Worm (Caenorhabditis elegans): ENCODE results near the gene dod-23.
A peak's percentile ranks its signal among the peaks of the same experiment; 100 is the strongest.

The dod-23 gene

DNA sequence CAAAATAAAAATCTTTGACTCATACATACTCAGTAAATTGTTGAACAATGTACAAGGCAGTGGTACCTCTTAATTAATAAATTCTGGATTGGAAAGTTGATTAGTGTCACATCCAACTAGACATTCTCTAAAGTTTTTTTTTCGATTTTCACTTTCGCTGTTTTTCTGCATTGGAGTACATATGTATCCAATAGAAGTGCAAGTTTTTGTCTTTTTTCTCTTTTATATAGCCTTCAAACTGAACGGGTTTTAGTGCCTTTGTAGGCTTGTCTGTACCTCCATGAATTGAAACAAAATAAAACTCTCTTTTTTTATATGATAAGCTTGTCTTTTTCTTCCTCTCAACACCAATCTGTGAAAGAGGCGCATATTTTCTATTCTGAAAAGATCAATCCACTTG lies 18.8 kb downstream of the dod-23 start:
- peak; percentile 44 for TF ChIP-seq nhr-28 (tag; optimal IDR thresholded peaks at IDR 0.05)
- no peak for TF ChIP-seq ceh-44 (GFP tag; IDR thresholded peaks at IDR 0.05)
- TF ChIP-seq mdl-1 (tag; optimal IDR thresholded peaks at IDR 0.05), result peak in 1 of 2 experiments; percentile 17
- no peak for TF ChIP-seq ces-1 (GFP tag; optimal IDR thresholded peaks at IDR 0.05)
- no peak for TF ChIP-seq hlh-30 (tag; optimal IDR thresholded peaks at IDR 0.05; ENCODE audit: insufficient read depth)
- no peak for TF ChIP-seq mes-2 (tag; optimal IDR thresholded peaks at IDR 0.05; ENCODE audit: poor library complexity, severe bottlenecking)
- TF ChIP-seq daf-8 (GFP tag; IDR thresholded peaks at IDR 0.05), result no peak
- TF ChIP-seq ztf-11 (tag; optimal IDR thresholded peaks at IDR 0.05), result no peak
- TF ChIP-seq nhr-48 (tag; optimal IDR thresholded peaks at IDR 0.05), result peak; percentile 85
- no peak for TF ChIP-seq duxl-1 (tag; optimal IDR thresholded peaks at IDR 0.05; ENCODE audit: poor library complexity)
- peak; percentile 1 for TF ChIP-seq hlh-11 (tag; optimal IDR thresholded peaks at IDR 0.05)

- peak in 1 of 2 experiments; percentile 94 for TF ChIP-seq unc-62 (GFP tag; optimal IDR thresholded peaks at IDR 0.05 in 1 of 2)
- no peak for TF ChIP-seq unc-62 (tag; optimal IDR thresholded peaks at IDR 0.05)
- TF ChIP-seq ceh-32 (tag; optimal IDR thresholded peaks at IDR 0.05; ENCODE audit: poor library complexity), result no peak
Observed at ce11 chrII:8377722-8378121, 21.2 kb downstream of the dod-23 start.

DNA sequence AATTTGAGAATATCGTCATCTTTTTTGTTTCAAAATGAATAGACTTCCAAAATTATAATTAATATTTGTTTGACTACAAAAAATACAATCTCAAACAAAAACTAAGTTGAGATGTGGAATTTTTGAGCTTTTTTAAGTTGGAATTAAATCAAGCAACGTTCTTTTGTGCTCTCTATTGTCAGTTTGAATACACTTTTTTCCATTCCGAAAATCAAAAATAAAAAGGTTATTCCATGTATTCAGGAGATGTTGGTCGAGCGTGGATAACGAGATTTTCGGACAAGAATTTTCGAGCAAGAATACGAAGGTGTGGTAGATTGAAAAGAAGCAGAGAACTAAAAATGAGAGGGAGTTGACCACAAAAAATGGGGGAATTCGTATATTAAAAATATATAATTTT lies 28.8 kb downstream of the dod-23 start:
- TF ChIP-seq fkh-10 (GFP tag; optimal IDR thresholded peaks at IDR 0.05), result peak; percentile 58
- TF ChIP-seq nhr-48 (tag; optimal IDR thresholded peaks at IDR 0.05), result no peak

DNA sequence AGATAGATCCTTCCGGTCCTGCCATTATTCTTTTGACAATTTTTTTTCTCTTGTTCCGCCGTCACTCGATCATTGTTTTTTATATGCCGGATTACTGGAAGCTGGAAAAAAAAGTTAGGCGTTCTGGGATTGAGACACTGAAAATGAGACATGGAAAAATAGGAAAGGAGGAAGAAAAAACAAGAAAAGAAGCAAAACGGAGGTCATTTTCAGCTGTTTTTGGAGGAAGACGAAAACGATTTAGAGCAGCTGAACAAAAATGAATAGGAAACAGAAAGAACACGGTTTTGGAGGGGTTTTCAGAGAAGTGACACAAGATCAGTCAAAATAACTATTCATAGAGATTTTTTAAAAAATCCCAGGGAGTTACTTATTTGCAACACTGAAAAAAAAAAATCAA lies 29.9 kb downstream of the dod-23 start, which contains the start of gene amt-3:
Gene amt-3, minus strand, starts transcription at position 101 of the 400 bp plus-strand sequence.
- TF ChIP-seq spr-1 (tag; optimal IDR thresholded peaks at IDR 0.05) (no peak), mdt-29 (GFP tag; IDR thresholded peaks at IDR 0.05) (no peak), arid-1 (GFP tag; conservative IDR thresholded peaks at IDR 0.05) (no peak), dmd-8 (GFP tag; IDR thresholded peaks at IDR 0.05) (no peak), aha-1 (tag) (no peak), set-16 (GFP tag; IDR thresholded peaks at IDR 0.05) (no peak)

DNA sequence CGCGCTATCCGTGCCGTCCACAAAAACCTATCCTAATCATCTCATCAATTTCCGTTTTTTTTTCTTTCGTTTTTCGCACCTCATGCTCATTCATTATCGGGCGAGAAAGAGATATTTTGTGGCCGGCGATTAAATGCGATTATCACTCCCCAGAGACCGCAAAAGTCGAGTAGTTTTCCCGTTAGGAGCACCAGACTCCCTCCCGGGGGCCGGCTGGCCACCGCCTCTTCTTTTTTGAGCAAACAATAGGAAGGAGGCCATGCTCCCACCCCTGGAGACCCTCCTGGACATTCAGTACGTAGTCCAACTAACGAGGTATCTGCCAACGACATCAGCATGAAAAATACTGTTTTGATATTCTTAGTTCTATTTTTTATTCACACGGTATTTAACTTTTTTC lies 38.5 kb downstream of the dod-23 start, which contains the start of gene M195.2:
Gene M195.2, plus strand, starts transcription at position 301 of the 400 bp plus-strand sequence.
- TF ChIP-seq unc-62 (GFP tag; optimal IDR thresholded peaks at IDR 0.05 in 1 of 2) (peak in 1 of 2 experiments; percentile 60), unc-62 (tag; optimal IDR thresholded peaks at IDR 0.05) (no peak), nhr-6 (tag; optimal IDR thresholded peaks at IDR 0.05) (no peak)

DNA sequence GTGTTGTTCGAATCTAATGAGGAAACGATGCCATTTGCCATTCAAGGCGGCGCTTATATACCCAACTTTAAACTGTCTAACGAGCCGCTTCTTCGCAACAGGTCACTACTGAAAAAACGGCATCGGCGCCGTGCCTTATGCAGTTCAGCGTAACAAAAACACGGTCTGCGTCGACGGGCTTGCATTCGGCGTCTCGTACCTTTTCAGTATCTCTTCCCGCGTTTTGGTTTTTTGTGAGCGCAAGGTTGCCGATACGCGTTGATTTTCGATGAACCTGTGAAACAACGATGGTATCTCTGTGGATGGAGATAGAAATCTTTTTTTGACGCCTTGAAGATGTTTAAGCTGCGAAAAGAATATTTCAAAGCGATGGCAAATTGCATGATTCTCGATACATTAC lies 39.6 kb downstream of the dod-23 start, which contains the start of gene col-77:
Gene col-77, minus strand, starts transcription at position 32 of the 400 bp plus-strand sequence.
- peak; percentile 48 for TF ChIP-seq hlh-11 (tag; optimal IDR thresholded peaks at IDR 0.05)
- no peak for TF ChIP-seq zag-1 (tag; optimal IDR thresholded peaks at IDR 0.05)
- TF ChIP-seq mxl-3 (GFP tag; optimal IDR thresholded peaks at IDR 0.05), result peak; percentile 78
- no peak for TF ChIP-seq F37D6.2 (tag; optimal IDR thresholded peaks at IDR 0.05)
- TF ChIP-seq daf-19 (GFP tag; conservative IDR thresholded peaks at IDR 0.05), result no peak
- TF ChIP-seq nhr-48 (tag; optimal IDR thresholded peaks at IDR 0.05), result peak; percentile 30
- no peak for TF ChIP-seq lsy-2 (tag; optimal IDR thresholded peaks at IDR 0.05)

DNA sequence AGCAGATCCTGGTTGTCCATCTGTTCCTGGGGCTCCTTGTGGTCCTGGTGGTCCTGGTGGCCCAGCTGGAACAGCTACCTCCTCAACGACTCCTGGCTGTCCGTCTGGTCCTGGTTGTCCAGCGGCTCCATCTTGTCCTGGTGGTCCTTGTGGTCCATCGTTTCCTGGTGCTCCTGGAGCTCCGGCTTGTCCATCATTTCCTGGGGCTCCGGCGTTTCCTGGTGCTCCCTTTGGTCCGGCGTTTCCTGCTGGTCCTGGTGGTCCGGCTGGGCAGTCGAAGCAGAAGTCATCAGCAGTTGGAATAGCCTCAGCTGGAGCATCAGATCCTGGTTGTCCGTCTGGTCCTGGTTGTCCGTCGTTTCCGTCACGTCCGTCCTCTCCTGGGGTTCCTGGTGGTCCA lies 40.5 kb downstream of the dod-23 start:
- TF ChIP-seq hlh-11 (tag; optimal IDR thresholded peaks at IDR 0.05) (peak; percentile 34), T26A8.4 (GFP tag; IDR thresholded peaks at IDR 0.05) (peak; percentile 47; the same call in 1 of the 2 replicates), dmd-8 (GFP tag; IDR thresholded peaks at IDR 0.05) (0 out of 2 replicates have a peak, but pooled peaks have one; percentile 63), spr-1 (tag; optimal IDR thresholded peaks at IDR 0.05) (peak; percentile 21), F10B5.3 (tag; optimal IDR thresholded peaks at IDR 0.05) (no peak), F44E2.7 (GFP tag; IDR thresholded peaks at IDR 0.05) (0 out of 2 replicates have a peak, but pooled peaks have one; percentile 10), set-16 (GFP tag; IDR thresholded peaks at IDR 0.05) (peak; percentile 95), madf-5 (GFP tag; IDR thresholded peaks at IDR 0.05) (0 out of 4 replicates have a peak, but pooled peaks of 1 of the 2 experiments have one; percentile 65), unc-130 (GFP tag; optimal IDR thresholded peaks at IDR 0.05) (no peak)
